Worm (Caenorhabditis elegans): Measurements from ENCODE around the gene srb-1.

Gene srb-1

DNA sequence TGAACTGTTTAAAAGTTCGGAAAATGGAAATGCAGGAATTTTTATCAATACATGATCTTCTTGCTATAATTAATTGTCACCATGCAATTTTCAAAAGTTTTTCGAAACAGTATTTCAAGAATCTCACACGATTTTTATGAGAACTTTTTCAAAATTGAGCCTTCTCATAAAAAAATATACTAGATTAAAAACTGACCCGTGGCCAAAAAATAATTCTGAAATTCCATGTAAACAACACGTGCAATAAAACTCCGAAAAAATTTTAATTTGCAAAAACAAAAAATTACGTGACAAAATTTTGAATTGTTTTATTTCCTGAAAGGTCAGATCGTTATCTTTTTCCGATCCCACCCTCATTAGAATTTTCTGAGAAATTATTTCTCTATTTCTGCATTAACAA is 24.7 kb upstream of the srb-1 start, which contains the start of gene C34F11.5:
TSS of gene C34F11.5 (plus strand) at position 301 of the 400 bp plus-strand sequence.
- no peak for TF ChIP-seq ceh-39 (tag; optimal IDR thresholded peaks at IDR 0.05)
- no peak for TF ChIP-seq sptf-1 (tag; optimal IDR thresholded peaks at IDR 0.05)
- TF ChIP-seq bed-3 (GFP tag; optimal IDR thresholded peaks at IDR 0.05), result no peak
- no peak for TF ChIP-seq blmp-1 (tag; optimal IDR thresholded peaks at IDR 0.05)
- TF ChIP-seq ceh-43 (GFP tag; optimal IDR thresholded peaks at IDR 0.05), result no peak
- no peak for TF ChIP-seq mab-5 (tag; optimal IDR thresholded peaks at IDR 0.05)
- TF ChIP-seq tbx-8 (GFP tag; optimal IDR thresholded peaks at IDR 0.05), result no peak
- no peak for TF ChIP-seq nhr-28 (tag; optimal IDR thresholded peaks at IDR 0.05)
- no peak for TF ChIP-seq unc-120 (tag; optimal IDR thresholded peaks at IDR 0.05; ENCODE audit: poor library complexity, severe bottlenecking)
- no peak for TF ChIP-seq lin-13 (tag; optimal IDR thresholded peaks at IDR 0.05)
- no peak for TF ChIP-seq elt-3 (tag; optimal IDR thresholded peaks at IDR 0.05)
- no peak for TF ChIP-seq unc-62 (GFP tag; optimal IDR thresholded peaks at IDR 0.05)
- no peak for TF ChIP-seq unc-39 (tag; optimal IDR thresholded peaks at IDR 0.05)
- TF ChIP-seq mep-1 (tag; optimal IDR thresholded peaks at IDR 0.05), result no peak
- no peak for TF ChIP-seq ztf-11 (tag; optimal IDR thresholded peaks at IDR 0.05)
- no peak for TF ChIP-seq nhr-12 (tag; optimal IDR thresholded peaks at IDR 0.05)
- no peak for TF ChIP-seq nhr-237 (tag; optimal IDR thresholded peaks at IDR 0.05)
- TF ChIP-seq pha-4 (tag; optimal IDR thresholded peaks at IDR 0.05), result no peak
- no peak for TF ChIP-seq elt-1 (tag; optimal IDR thresholded peaks at IDR 0.05; ENCODE audit: borderline replicate concordance, insufficient read depth)
- no peak for TF ChIP-seq ces-1 (GFP tag; optimal IDR thresholded peaks at IDR 0.05)

DNA sequence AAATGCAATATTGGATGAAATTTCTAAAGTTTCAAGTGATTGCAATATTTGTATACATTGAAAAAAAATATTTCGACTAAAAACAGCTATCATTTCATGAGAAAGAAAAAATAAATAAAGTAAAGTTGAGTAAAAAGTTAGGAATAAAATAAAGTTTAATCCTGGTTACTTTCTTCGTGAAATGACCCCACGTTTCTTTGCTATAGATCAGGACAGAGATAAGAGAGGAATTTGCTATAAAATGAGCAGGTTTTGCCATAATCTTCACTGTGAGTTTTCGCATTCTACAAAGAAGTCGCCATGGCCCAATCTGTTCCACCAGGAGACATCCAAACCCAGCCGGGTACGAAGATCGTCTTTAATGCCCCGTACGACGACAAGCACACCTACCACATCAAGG is 23.2 kb upstream of the srb-1 start, which contains the start of gene msp-49:
TSS of gene msp-49 (plus strand) at position 301 of the 400 bp plus-strand sequence.
- TF ChIP-seq ceh-83 (GFP tag; optimal IDR thresholded peaks at IDR 0.05), result no peak
- TF ChIP-seq ces-1 (GFP tag; optimal IDR thresholded peaks at IDR 0.05), result no peak
- no peak for TF ChIP-seq tbx-8 (GFP tag; optimal IDR thresholded peaks at IDR 0.05)
- no peak for TF ChIP-seq blmp-1 (tag; optimal IDR thresholded peaks at IDR 0.05)
- no peak for TF ChIP-seq cnd-1 (tag; optimal IDR thresholded peaks at IDR 0.05)
- TF ChIP-seq snpc-4 (tag; optimal IDR thresholded peaks at IDR 0.05), result no peak
- TF ChIP-seq flh-1 (GFP tag; optimal IDR thresholded peaks at IDR 0.05), result no peak
- TF ChIP-seq zip-8 (tag; optimal IDR thresholded peaks at IDR 0.05), result no peak
- no peak for TF ChIP-seq lin-13 (tag; optimal IDR thresholded peaks at IDR 0.05)
- no peak for TF ChIP-seq M03D4.4 (tag; optimal IDR thresholded peaks at IDR 0.05)
- no peak for TF ChIP-seq nhr-2 (tag; optimal IDR thresholded peaks at IDR 0.05)
- no peak for TF ChIP-seq mab-5 (tag; optimal IDR thresholded peaks at IDR 0.05)
- TF ChIP-seq ceh-39 (tag; optimal IDR thresholded peaks at IDR 0.05), result no peak
- no peak for TF ChIP-seq elt-1 (tag; optimal IDR thresholded peaks at IDR 0.05; ENCODE audit: borderline replicate concordance, insufficient read depth)
- no peak for TF ChIP-seq lin-32 (GFP tag; optimal IDR thresholded peaks at IDR 0.05)

DNA sequence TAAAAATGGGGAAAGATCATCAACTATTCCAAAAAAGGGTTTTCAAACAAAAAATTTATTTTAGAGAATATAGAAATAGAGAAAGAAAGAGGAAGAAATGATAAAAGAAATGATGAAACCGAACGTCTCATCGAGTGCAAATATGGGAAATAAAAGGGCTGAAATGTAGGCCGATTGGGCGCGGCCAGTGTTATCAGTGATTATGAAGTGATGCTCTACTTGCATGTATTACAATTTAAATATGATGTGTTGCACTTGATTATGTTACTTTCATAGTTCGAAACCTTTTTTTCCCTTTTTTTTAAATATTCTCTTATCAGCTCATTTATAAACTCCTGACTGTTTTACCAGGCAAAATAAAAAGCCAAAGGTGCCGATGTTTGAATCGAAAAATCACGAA is 20.9 kb upstream of the srb-1 start:
- no peak for TF ChIP-seq sptf-1 (tag; optimal IDR thresholded peaks at IDR 0.05)
- no peak for TF ChIP-seq mep-1 (tag; optimal IDR thresholded peaks at IDR 0.05)
- TF ChIP-seq unc-62 (GFP tag; optimal IDR thresholded peaks at IDR 0.05), result no peak
- TF ChIP-seq ceh-39 (tag; optimal IDR thresholded peaks at IDR 0.05), result no peak
- no peak for TF ChIP-seq nhr-76 (tag; optimal IDR thresholded peaks at IDR 0.05)
- no peak for TF ChIP-seq snpc-4 (tag; optimal IDR thresholded peaks at IDR 0.05)
- TF ChIP-seq ceh-83 (GFP tag; optimal IDR thresholded peaks at IDR 0.05), result no peak
- TF ChIP-seq drap-1 (GFP tag; optimal IDR thresholded peaks at IDR 0.05), result no peak
- TF ChIP-seq flh-1 (GFP tag; optimal IDR thresholded peaks at IDR 0.05), result no peak
- TF ChIP-seq bed-3 (GFP tag; optimal IDR thresholded peaks at IDR 0.05), result no peak
- TF ChIP-seq M03D4.4 (tag; optimal IDR thresholded peaks at IDR 0.05), result no peak
- no peak for TF ChIP-seq mls-2 (tag; optimal IDR thresholded peaks at IDR 0.05)
- TF ChIP-seq nhr-12 (tag; optimal IDR thresholded peaks at IDR 0.05), result no peak
- no peak for TF ChIP-seq lsy-2 (tag; optimal IDR thresholded peaks at IDR 0.05)
- no peak for TF ChIP-seq ztf-11 (tag; optimal IDR thresholded peaks at IDR 0.05)

DNA sequence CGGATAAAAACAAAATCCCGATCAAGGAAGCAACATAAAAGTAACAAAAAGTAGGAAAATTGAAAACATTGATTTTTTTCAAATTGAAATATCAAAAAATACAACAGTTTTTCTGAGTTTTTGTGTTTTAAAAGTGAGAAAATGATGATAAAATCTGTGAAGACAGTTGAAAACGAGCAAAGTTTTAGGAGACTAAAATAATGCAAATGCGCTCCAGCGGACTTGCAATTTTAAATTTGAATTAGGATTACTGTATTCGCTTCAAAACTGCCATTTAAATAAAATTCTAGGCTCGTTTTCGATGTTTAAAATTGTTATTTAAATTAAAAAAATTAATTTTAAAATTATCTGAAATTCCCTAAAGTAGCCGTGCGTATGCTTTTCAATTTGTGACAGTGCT is 17.1 kb upstream of the srb-1 start:
- TF ChIP-seq snpc-4 (tag; optimal IDR thresholded peaks at IDR 0.05) (no peak), cnd-1 (tag; optimal IDR thresholded peaks at IDR 0.05) (no peak), pha-4 (tag; optimal IDR thresholded peaks at IDR 0.05) (no peak), lin-13 (tag; optimal IDR thresholded peaks at IDR 0.05) (no peak), hlh-1 (tag; optimal IDR thresholded peaks at IDR 0.05) (no peak), M03D4.4 (tag; optimal IDR thresholded peaks at IDR 0.05) (no peak), lin-32 (GFP tag; optimal IDR thresholded peaks at IDR 0.05) (no peak), mab-5 (tag; optimal IDR thresholded peaks at IDR 0.05) (no peak), sem-2 (GFP tag; optimal IDR thresholded peaks at IDR 0.05) (no peak), flh-1 (GFP tag; optimal IDR thresholded peaks at IDR 0.05) (no peak)

All from whole organism, mixed stage, embryonic.